Worm (Caenorhabditis elegans): Measurements from ENCODE around the gene nhr-100.
A peak's percentile ranks its signal among the peaks of the same experiment; 100 is the strongest.
"Not testable (repeated sequence)": the region's sequence is repeated elsewhere in the genome, so short reads cannot be mapped to it uniquely, and the experiment has no call there.

nhr-100 gene

ce11 chrIV:9728376-9728775 lies at the start of gene nhr-100:
nhr-100 (plus strand) TSS chrIV:9728676.
- TF ChIP-seq W03F9.2 (tag; optimal IDR thresholded peaks at IDR 0.05) (no peak), dao-5 (tag; optimal IDR thresholded peaks at IDR 0.05) (no peak), him-1 (tag; optimal IDR thresholded peaks at IDR 0.05) (no peak)

ce11 chrIV:9679296-9679695 lies 49.2 kb upstream of the nhr-100 start:
- TF ChIP-seq W03F9.2 (tag; optimal IDR thresholded peaks at IDR 0.05) (no peak), him-1 (tag; optimal IDR thresholded peaks at IDR 0.05) (no peak), dao-5 (tag; optimal IDR thresholded peaks at IDR 0.05) (no peak)

ce11 chrIV:9680841-9681240 lies 47.6 kb upstream of the nhr-100 start, which contains the start of gene ins-8:
ins-8 (minus strand) TSS chrIV:9680941.
- TF ChIP-seq him-1 (tag; optimal IDR thresholded peaks at IDR 0.05): no peak
- no peak for TF ChIP-seq dao-5 (tag; optimal IDR thresholded peaks at IDR 0.05)

ce11 chrIV:9682514-9682913 lies 46.0 kb upstream of the nhr-100 start, which contains the start of gene ins-7:
ins-7 (minus strand) TSS chrIV:9682845.
- TF ChIP-seq dao-5 (tag; optimal IDR thresholded peaks at IDR 0.05): no peak
- no peak for TF ChIP-seq W03F9.2 (tag; optimal IDR thresholded peaks at IDR 0.05)
- no peak for TF ChIP-seq him-1 (tag; optimal IDR thresholded peaks at IDR 0.05)

- no peak for TF ChIP-seq him-1 (tag; optimal IDR thresholded peaks at IDR 0.05)
- no peak for TF ChIP-seq W03F9.2 (tag; optimal IDR thresholded peaks at IDR 0.05)
- TF ChIP-seq dao-5 (tag; optimal IDR thresholded peaks at IDR 0.05): no peak
Measured at ce11 chrIV:9683433-9683832, 45.0 kb upstream of the nhr-100 start, which contains the start of the genes htas-1 and ZK1251.3. htas-1 (minus strand) TSS chrIV:9683533. ZK1251.3 (plus strand) TSS chrIV:9683658.

- not testable (repeated sequence) for TF ChIP-seq W03F9.2, dao-5, him-1 (tag; optimal IDR thresholded peaks at IDR 0.05)
Measured at ce11 chrIV:9688715-9689114, 39.8 kb upstream of the nhr-100 start, which contains the start of gene msp-76. msp-76 (plus strand) TSS chrIV:9689015.

- TF ChIP-seq W03F9.2 (tag; optimal IDR thresholded peaks at IDR 0.05) (no peak), him-1 (tag; optimal IDR thresholded peaks at IDR 0.05) (no peak), dao-5 (tag; optimal IDR thresholded peaks at IDR 0.05) (no peak)
Measured at ce11 chrIV:9690644-9691043, 37.8 kb upstream of the nhr-100 start, which contains the start of gene sdz-36. sdz-36 (plus strand) TSS chrIV:9690944.

- TF ChIP-seq dao-5 (tag; optimal IDR thresholded peaks at IDR 0.05) (no peak), him-1 (tag; optimal IDR thresholded peaks at IDR 0.05) (no peak), W03F9.2 (tag; optimal IDR thresholded peaks at IDR 0.05) (no peak)
Measured at ce11 chrIV:9692874-9693273, 35.6 kb upstream of the nhr-100 start, which contains the start of gene twk-9. twk-9 (plus strand) TSS chrIV:9693174.

ce11 chrIV:9696513-9696912 lies 32.0 kb upstream of the nhr-100 start:
- TF ChIP-seq W03F9.2 (tag; optimal IDR thresholded peaks at IDR 0.05): no peak
- no peak for TF ChIP-seq dao-5 (tag; optimal IDR thresholded peaks at IDR 0.05)
- TF ChIP-seq him-1 (tag; optimal IDR thresholded peaks at IDR 0.05): no peak

ce11 chrIV:9697869-9698268 lies 30.6 kb upstream of the nhr-100 start:
- no peak for TF ChIP-seq him-1 (tag; optimal IDR thresholded peaks at IDR 0.05)
- TF ChIP-seq dao-5 (tag; optimal IDR thresholded peaks at IDR 0.05): no peak

ce11 chrIV:9699062-9699461 lies 29.4 kb upstream of the nhr-100 start:
- TF ChIP-seq W03F9.2 (tag; optimal IDR thresholded peaks at IDR 0.05): no peak

ce11 chrIV:9706704-9707197 lies 21.7 kb upstream of the nhr-100 start, which contains the start of the genes dcaf-1 and dph-3:
dcaf-1 (minus strand) TSS chrIV:9706723.
dph-3 (plus strand) TSS chrIV:9707147.
- TF ChIP-seq him-1 (tag; optimal IDR thresholded peaks at IDR 0.05) (no peak), W03F9.2 (tag; optimal IDR thresholded peaks at IDR 0.05) (peak; percentile 60)

- no peak for TF ChIP-seq dao-5 (tag; optimal IDR thresholded peaks at IDR 0.05)
- TF ChIP-seq W03F9.2 (tag; optimal IDR thresholded peaks at IDR 0.05): no peak
- TF ChIP-seq him-1 (tag; optimal IDR thresholded peaks at IDR 0.05): no peak
Measured at ce11 chrIV:9709205-9709604, 19.3 kb upstream of the nhr-100 start, which contains the start of gene ant-1.3. ant-1.3 (minus strand) TSS chrIV:9709305.

- TF ChIP-seq him-1 (tag; optimal IDR thresholded peaks at IDR 0.05) (no peak), dao-5 (tag; optimal IDR thresholded peaks at IDR 0.05) (no peak), W03F9.2 (tag; optimal IDR thresholded peaks at IDR 0.05) (no peak)
Measured at ce11 chrIV:9709887-9710286, 18.6 kb upstream of the nhr-100 start, which contains the start of gene nhr-38. nhr-38 (plus strand) TSS chrIV:9710187.

- TF ChIP-seq him-1 (tag; optimal IDR thresholded peaks at IDR 0.05): no peak
Measured at ce11 chrIV:9712782-9713181, 15.7 kb upstream of the nhr-100 start, which contains the start of gene K01H12.4. K01H12.4 (plus strand) TSS chrIV:9713082.
